Worm (Caenorhabditis elegans) whole organism, L3 larva: ENCODE results near the gene H25P19.1.

Source experiments
- ZK546.5 ChIP-seq: sonication (generic microtip); optimal IDR thresholded peaks from 2 replicates; lab custom pipeline; 2017; ENCODE audit warnings: missing biosample characterization, missing genetic modification characterization
- aly-2 ChIP-seq: fragments of 150-350 bp; optimal IDR thresholded peaks from 2 replicates; lab custom pipeline; 2014; ENCODE audit warnings: missing biosample characterization, missing genetic modification characterization
- ceh-9 ChIP-seq: sonication (generic microtip); optimal IDR thresholded peaks from 2 replicates; lab custom pipeline; 2018; ENCODE audit warnings: missing biosample characterization, missing genetic modification characterization
- daf-12 ChIP-seq: fragments of 150-350 bp; optimal IDR thresholded peaks from 2 replicates; lab custom pipeline; 2014; ENCODE audit warnings: missing biosample characterization, missing genetic modification reagents, missing genetic modification characterization
- egl-27 ChIP-seq: sonication (generic microtip); optimal IDR thresholded peaks from 4 replicates; lab custom pipeline; 2017; ENCODE audit warnings: missing biosample characterization, missing genetic modification reagents, missing genetic modification characterization
- egl-5 ChIP-seq: fragments of 150-350 bp; optimal IDR thresholded peaks from 2 replicates; lab custom pipeline; 2017; ENCODE audit warnings: missing biosample characterization, missing genetic modification reagents, missing genetic modification characterization, inconsistent platforms
- elt-2 ChIP-seq: sonication (generic microtip); optimal IDR thresholded peaks from 2 replicates; lab custom pipeline; 2016; ENCODE audit warnings: missing genetic modification reagents, mild to moderate bottlenecking, missing genetic modification characterization, missing compliant biosample characterization
- elt-3 ChIP-seq, 3 experiments: fragments of 150-350 bp in 1 of 3; sonication (generic microtip) in 2 of 3; optimal IDR thresholded peaks; 2 replicates in 2 of 3; 4 replicates in 1 of 3; lab custom pipeline; 2014 to 2017; ENCODE audit warnings: missing biosample characterization in 3 of 3, missing genetic modification characterization in 3 of 3
- eor-1 ChIP-seq, 2 experiments: fragments of 150-350 bp; optimal IDR thresholded peaks; 2 replicates each; lab custom pipeline; 2014 to 2018; ENCODE audit warnings: missing biosample characterization in 2 of 2, missing genetic modification characterization in 2 of 2
- fkh-2 ChIP-seq: fragments of 150-350 bp; optimal IDR thresholded peaks from 2 replicates; lab custom pipeline; 2014; ENCODE audit warnings: missing biosample characterization, missing genetic modification reagents, missing genetic modification characterization
- hmg-11 ChIP-seq: sonication (generic microtip); optimal IDR thresholded peaks from 2 replicates; lab custom pipeline; 2016; ENCODE audit warnings: missing genetic modification characterization, missing compliant biosample characterization
- jun-1 ChIP-seq: fragments of 150-350 bp; optimal IDR thresholded peaks from 2 replicates; lab custom pipeline; 2014; ENCODE audit warnings: missing biosample characterization, missing genetic modification reagents, missing genetic modification characterization
- lin-15B ChIP-seq: fragments of 150-350 bp; optimal IDR thresholded peaks from 2 replicates; lab custom pipeline; 2014; ENCODE audit warnings: missing biosample characterization, missing genetic modification characterization
- lin-39 ChIP-seq: fragments of 150-350 bp; optimal IDR thresholded peaks from 2 replicates; lab custom pipeline; 2018; ENCODE audit warnings: missing biosample characterization, missing genetic modification reagents, missing genetic modification characterization
- mdl-1 ChIP-seq: fragments of 150-350 bp; optimal IDR thresholded peaks from 2 replicates; lab custom pipeline; 2014; ENCODE audit warnings: missing biosample characterization, missing genetic modification characterization
- mml-1 ChIP-seq: fragments of 150-350 bp; sonication (generic microtip); optimal IDR thresholded peaks from 3 replicates; lab custom pipeline; 2014; ENCODE audit warnings: missing biosample characterization, missing genetic modification characterization
- nfya-1 ChIP-seq: sonication (generic microtip); optimal IDR thresholded peaks from 2 replicates; lab custom pipeline; 2017; ENCODE audit warnings: missing genetic modification characterization, mild to moderate bottlenecking, missing compliant biosample characterization, antibody characterized with exemption, moderate library complexity; ENCODE audit not compliant: insufficient read depth
- nhr-11 ChIP-seq: fragments of 150-350 bp; optimal IDR thresholded peaks from 2 replicates; lab custom pipeline; 2014; ENCODE audit warnings: missing biosample characterization, missing genetic modification characterization
- nhr-12 ChIP-seq: fragments of 150-350 bp; optimal IDR thresholded peaks from 2 replicates; lab custom pipeline; 2014; ENCODE audit warnings: missing biosample characterization, missing genetic modification characterization
- nhr-23 ChIP-seq: fragments of 150-350 bp; optimal IDR thresholded peaks from 2 replicates; lab custom pipeline; 2014; ENCODE audit warnings: missing biosample characterization, missing genetic modification reagents, missing genetic modification characterization
- nhr-28 ChIP-seq: fragments of 150-350 bp; optimal IDR thresholded peaks from 2 replicates; lab custom pipeline; 2014; ENCODE audit warnings: missing biosample characterization, missing genetic modification characterization
- nhr-67 ChIP-seq: fragments of 150-350 bp; optimal IDR thresholded peaks from 2 replicates; lab custom pipeline; 2014; ENCODE audit warnings: missing biosample characterization, missing genetic modification characterization
- nhr-76 ChIP-seq: fragments of 150-350 bp; sonication (generic microtip); optimal IDR thresholded peaks from 5 replicates; lab custom pipeline; 2014; ENCODE audit warnings: missing biosample characterization, missing genetic modification characterization
- pha-4 ChIP-seq: fragments of 150-350 bp; optimal IDR thresholded peaks from 2 replicates; lab custom pipeline; 2014; ENCODE audit warnings: missing biosample characterization, missing genetic modification reagents, missing genetic modification characterization
- skn-1 ChIP-seq: fragments of 150-350 bp; optimal IDR thresholded peaks from 2 replicates; lab custom pipeline; 2014; ENCODE audit warnings: missing biosample characterization, missing genetic modification characterization
- snpc-4 ChIP-seq: fragments of 150-350 bp; optimal IDR thresholded peaks from 2 replicates; lab custom pipeline; 2014; ENCODE audit warnings: missing biosample characterization, missing genetic modification characterization
- tbx-2 ChIP-seq: sonication (generic microtip); optimal IDR thresholded peaks from 2 replicates; lab custom pipeline; 2016; ENCODE audit warnings: mild to moderate bottlenecking, missing genetic modification characterization, missing compliant biosample characterization
- unc-39 ChIP-seq: sonication (generic microtip); optimal IDR thresholded peaks from 4 replicates; lab custom pipeline; 2017; ENCODE audit warnings: missing biosample characterization, missing genetic modification characterization
- unc-62 ChIP-seq: fragments of 150-350 bp; sonication (generic microtip); optimal IDR thresholded peaks from 4 replicates; lab custom pipeline; 2014; ENCODE audit warnings: missing biosample characterization, missing genetic modification reagents, missing genetic modification characterization
- zag-1 ChIP-seq: fragments of 150-350 bp; optimal IDR thresholded peaks from 2 replicates; lab custom pipeline; 2014; ENCODE audit warnings: missing biosample characterization, missing genetic modification characterization
- ztf-11 ChIP-seq: fragments of 150-350 bp; optimal IDR thresholded peaks from 2 replicates; lab custom pipeline; 2014; ENCODE audit warnings: missing biosample characterization, missing genetic modification characterization
- ztf-4 ChIP-seq: fragments of 150-350 bp; optimal IDR thresholded peaks from 2 replicates; lab custom pipeline; 2014; ENCODE audit warnings: missing biosample characterization, missing genetic modification characterization

H25P19.1 gene

ce11 chrV:706918-707317, 19.4 kb downstream of the H25P19.1 start, which contains the start of gene srbc-38:
Gene srbc-38, plus strand, starts transcription at chrV:707218.
- TF ChIP-seq lin-15B (no peak), daf-12 (no peak), nhr-11 (tag; lab: Kevin White, UChicago) (no peak), fkh-2 (tag; lab: Kevin White, UChicago) (no peak), ztf-11 (tag; lab: Kevin White, UChicago) (no peak), mml-1 (tag; lab: Kevin White, UChicago) (no peak), ZK546.5 (tag; lab: Kevin White, UChicago) (no peak), pha-4 (tag; lab: Kevin White, UChicago) (no peak), egl-5 (tag; lab: Kevin White, UChicago) (no peak), mdl-1 (no peak)

ce11 chrV:708808-709207, 21.3 kb downstream of the H25P19.1 start, which contains the start of gene srbc-39:
Gene srbc-39, plus strand, starts transcription at chrV:709108.
- TF ChIP-seq lin-39, result no peak
- TF ChIP-seq nhr-12, result no peak
- TF ChIP-seq unc-39 (tag; lab: Kevin White, UChicago), result no peak
- TF ChIP-seq nhr-23, result no peak
- TF ChIP-seq mdl-1, result no peak
- TF ChIP-seq fkh-2 (tag; lab: Kevin White, UChicago), result no peak
- TF ChIP-seq daf-12, result no peak
- TF ChIP-seq ztf-11 (tag; lab: Kevin White, UChicago), result no peak
- TF ChIP-seq ztf-4 (tag; lab: Kevin White, UChicago), result no peak
- no peak for TF ChIP-seq aly-2 (tag; lab: Kevin White, UChicago)
- TF ChIP-seq zag-1 (tag; lab: Kevin White, UChicago), result no peak
- TF ChIP-seq eor-1 (tag; optimal IDR thresholded peaks at IDR 0.05; lab: Kevin White, UChicago), result no peak
- TF ChIP-seq nfya-1, result no peak
- TF ChIP-seq hmg-11 (tag; lab: Kevin White, UChicago), result no peak

- TF ChIP-seq nhr-28, result no peak
- no peak for TF ChIP-seq mdl-1
- TF ChIP-seq unc-39 (tag; lab: Kevin White, UChicago), result no peak
- no peak for TF ChIP-seq jun-1 (tag; lab: Kevin White, UChicago)
- TF ChIP-seq pha-4 (tag; lab: Kevin White, UChicago), result no peak
These were observed 25.4 kb downstream of the H25P19.1 start, which contains the start of gene cyp-33C11 for ce11 chrV:712882-713281. Gene cyp-33C11, minus strand, starts transcription at chrV:712982.

- no peak for TF ChIP-seq nhr-11 (tag; lab: Kevin White, UChicago)
- TF ChIP-seq elt-2 (tag; lab: Kevin White, UChicago), result no peak
- TF ChIP-seq nhr-28, result no peak
- no peak for TF ChIP-seq ztf-11 (tag; lab: Kevin White, UChicago)
- TF ChIP-seq elt-3 (tag; optimal IDR thresholded peaks at IDR 0.05; lab: Kevin White, UChicago), result no peak
- TF ChIP-seq ceh-9 (tag; lab: Kevin White, UChicago), result no peak
- TF ChIP-seq mdl-1, result no peak
- TF ChIP-seq lin-15B, result no peak
- TF ChIP-seq aly-2 (tag; lab: Kevin White, UChicago), result no peak
- no peak for TF ChIP-seq egl-27 (tag; lab: Kevin White, UChicago)
- TF ChIP-seq nhr-12, result no peak
- no peak for TF ChIP-seq fkh-2 (tag; lab: Kevin White, UChicago)
- TF ChIP-seq skn-1 (tag; lab: Kevin White, UChicago), result no peak
These were observed 32.2 kb downstream of the H25P19.1 start, which contains the start of gene srbc-40 for ce11 chrV:719731-720130. Gene srbc-40, minus strand, starts transcription at chrV:719831.

- TF ChIP-seq ztf-4 (tag; lab: Kevin White, UChicago) (no peak), nhr-76 (no peak), unc-62 (GFP tag; lab: Kevin White, UChicago) (no peak), snpc-4 (no peak), nfya-1 (no peak), nhr-12 (no peak), egl-5 (tag; lab: Kevin White, UChicago) (no peak), eor-1 (tag; optimal IDR thresholded peaks at IDR 0.05; lab: Kevin White, UChicago) (no peak), fkh-2 (tag; lab: Kevin White, UChicago) (no peak), tbx-2 (tag; lab: Kevin White, UChicago) (no peak), elt-2 (tag; lab: Kevin White, UChicago) (no peak), nhr-67 (tag; lab: Kevin White, UChicago) (no peak), hmg-11 (tag; lab: Kevin White, UChicago) (no peak), zag-1 (tag; lab: Kevin White, UChicago) (no peak), lin-39 (no peak)
These were observed 35.4 kb downstream of the H25P19.1 start for ce11 chrV:722889-723288.
